Fruit fly (Drosophila melanogaster) whole organism, embryonic: ENCODE data around the gene ara.

ENCODE experiments used
- B-H2 ChIP-seq: fragments of 200-800 bp; sonication (Bioruptor generic); optimal IDR thresholded peaks from 2 replicates; lab custom pipeline; 2018; ENCODE audit warnings: missing biosample characterization, mild to moderate bottlenecking, missing genetic modification characterization
- CG10267 ChIP-seq: fragments of 200-800 bp; sonication (Bioruptor generic); optimal IDR thresholded peaks from 2 replicates; lab custom pipeline; 2018; ENCODE audit warnings: missing biosample characterization, mild to moderate bottlenecking, missing genetic modification characterization, moderate library complexity
- CG11085 ChIP-seq: fragments of 200-800 bp; sonication (Bioruptor generic); IDR thresholded peaks from 2 replicates; pipeline ENCODE4 v1.3.6; 2022; ENCODE audit warnings: missing biosample characterization, missing genetic modification characterization
- CG12219 ChIP-seq: fragments of 200-800 bp; sonication (Bioruptor generic); optimal IDR thresholded peaks from 3 replicates; lab custom pipeline; 2018; ENCODE audit warnings: missing biosample characterization, mild to moderate bottlenecking, missing genetic modification characterization
- CG1233 ChIP-seq: fragments of 200-800 bp; sonication (Bioruptor generic); optimal IDR thresholded peaks from 4 replicates; lab custom pipeline; 2018; ENCODE audit warnings: missing biosample characterization, mild to moderate bottlenecking, missing genetic modification characterization
- CG13123 ChIP-seq: fragments of 200-800 bp; sonication (Bioruptor generic); optimal IDR thresholded peaks from 2 replicates; lab custom pipeline; 2016; ENCODE audit warnings: missing biosample characterization, missing genetic modification characterization
- CG14441 ChIP-seq: fragments of 200-800 bp; sonication (Bioruptor generic); IDR thresholded peaks from 2 replicates; pipeline ENCODE4 v1.3.6; 2022; ENCODE audit warnings: missing biosample characterization, missing genetic modification characterization
- CG17802 ChIP-seq: fragments of 200-800 bp; sonication (Bioruptor generic); optimal IDR thresholded peaks from 2 replicates; lab custom pipeline; 2018; ENCODE audit warnings: missing biosample characterization, mild to moderate bottlenecking, missing genetic modification characterization, moderate library complexity
- CG30431 ChIP-seq: fragments of 200-800 bp; sonication (Bioruptor generic); optimal IDR thresholded peaks from 2 replicates; lab custom pipeline; 2017; ENCODE audit warnings: missing biosample characterization, missing genetic modification characterization
- CG31224 ChIP-seq: fragments of 200-800 bp; sonication (Bioruptor generic); IDR thresholded peaks from 2 replicates; pipeline ENCODE4 v1.3.6; 2022; ENCODE audit warnings: missing biosample characterization, missing genetic modification characterization
- CG31388 ChIP-seq: fragments of 200-800 bp; sonication (Bioruptor generic); optimal IDR thresholded peaks from 2 replicates; lab custom pipeline; 2016; ENCODE audit warnings: missing biosample characterization, missing genetic modification characterization
- CG34422 ChIP-seq: fragments of 200-800 bp; sonication (Bioruptor generic); IDR thresholded peaks from 3 replicates; pipeline ENCODE4 v1.3.6; 2022; ENCODE audit warnings: missing biosample characterization, missing genetic modification characterization
- CG5180 ChIP-seq: fragments of 200-800 bp; sonication (Bioruptor generic); optimal IDR thresholded peaks from 3 replicates; lab custom pipeline; 2017; ENCODE audit warnings: missing biosample characterization, missing genetic modification characterization, mild to moderate bottlenecking, moderate library complexity, missing genetic modification reagents
- CG7372 ChIP-seq: fragments of 200-800 bp; sonication (Bioruptor generic); IDR thresholded peaks from 2 replicates; pipeline ENCODE4 v1.3.6; 2022; ENCODE audit warnings: missing biosample characterization, missing genetic modification characterization
- CG8765 ChIP-seq: fragments of 200-800 bp; sonication (Bioruptor generic); IDR thresholded peaks from 2 replicates; pipeline ENCODE4 v1.3.6; 2022; ENCODE audit warnings: missing biosample characterization, missing genetic modification characterization
- CG9876 ChIP-seq: fragments of 200-800 bp; sonication (Bioruptor generic); optimal IDR thresholded peaks from 2 replicates; lab custom pipeline; 2016; ENCODE audit warnings: missing biosample characterization, missing genetic modification characterization
- CkIIα-i1 ChIP-seq: fragments of 200-800 bp; sonication (Bioruptor generic); IDR thresholded peaks from 2 replicates; pipeline ENCODE4 v1.3.6; 2022; ENCODE audit warnings: missing biosample characterization, missing genetic modification characterization
- D19A ChIP-seq: fragments of 200-800 bp; optimal IDR thresholded peaks from 3 replicates; lab custom pipeline; 2019; ENCODE audit warnings: missing biosample characterization, mild to moderate bottlenecking, missing genetic modification characterization, moderate library complexity
- Dll ChIP-seq: fragments of 200-800 bp; sonication (Bioruptor generic); IDR thresholded peaks from 4 replicates; pipeline ENCODE4 v1.3.6; 2022; ENCODE audit warnings: missing biosample characterization, missing genetic modification characterization; ENCODE audit not compliant: partially characterized antibody
- ERR ChIP-seq: fragments of 200-800 bp; sonication (Bioruptor generic); optimal IDR thresholded peaks from 2 replicates; lab custom pipeline; 2016; ENCODE audit warnings: missing biosample characterization, missing genetic modification characterization
- HLH54F ChIP-seq: fragments of 200-800 bp; sonication (Bioruptor generic); optimal IDR thresholded peaks from 3 replicates; lab custom pipeline; 2016; ENCODE audit warnings: missing biosample characterization, missing genetic modification characterization
- Hmr ChIP-seq: fragments of 200-800 bp; sonication (Bioruptor generic); optimal IDR thresholded peaks from 3 replicates; lab custom pipeline; 2017; ENCODE audit warnings: mild to moderate bottlenecking, missing biosample characterization, missing genetic modification reagents, missing genetic modification characterization
- Hmx ChIP-seq: fragments of 200-800 bp; sonication (Bioruptor generic); optimal IDR thresholded peaks from 2 replicates; lab custom pipeline; 2016; ENCODE audit warnings: missing biosample characterization, missing genetic modification characterization
- MTF-1 ChIP-seq: fragments of 200-800 bp; sonication (Bioruptor generic); optimal IDR thresholded peaks from 2 replicates; lab custom pipeline; 2018; ENCODE audit warnings: missing biosample characterization, mild to moderate bottlenecking, missing genetic modification characterization, borderline replicate concordance
- Nf-YB ChIP-seq: fragments of 200-800 bp; sonication (Bioruptor generic); optimal IDR thresholded peaks from 3 replicates; lab custom pipeline; 2019; ENCODE audit warnings: missing biosample characterization, mild to moderate bottlenecking, missing genetic modification characterization, moderate library complexity
- Taf1 ChIP-seq: fragments of 200-800 bp; sonication (Bioruptor generic); IDR thresholded peaks from 2 replicates; pipeline ENCODE4 v1.3.6; 2022; ENCODE audit warnings: missing biosample characterization, missing genetic modification characterization
- Tbp ChIP-seq: fragments of >200 bp; optimal IDR thresholded peaks from 2 replicates; lab custom pipeline; 2018; ENCODE audit warnings: missing biosample characterization, missing genetic modification characterization
- Trl ChIP-seq, 3 experiments: fragments of >200 bp in 2 of 3; fragments of 200-800 bp in 1 of 3; sonication (Bioruptor generic) in 1 of 3; optimal IDR thresholded peaks; 2 replicates in 1 of 3; 3 replicates in 2 of 3; lab custom pipeline; 2016 to 2017; ENCODE audit warnings: missing biosample characterization in 1 of 3, missing genetic modification characterization in 1 of 3
- Vsx1 ChIP-seq: fragments of 200-800 bp; sonication (Bioruptor generic); optimal IDR thresholded peaks from 2 replicates; lab custom pipeline; 2017; ENCODE audit warnings: missing biosample characterization, mild to moderate bottlenecking, missing genetic modification characterization, missing genetic modification reagents
- aop ChIP-seq: fragments of 200-800 bp; sonication (Bioruptor generic); IDR thresholded peaks from 2 replicates; pipeline ENCODE4 v1.3.6; 2022; ENCODE audit warnings: missing biosample characterization, missing genetic modification characterization
- ap ChIP-seq: fragments of 200-800 bp; sonication (Bioruptor generic); IDR thresholded peaks from 2 replicates; pipeline ENCODE4 v1.3.6; 2022; ENCODE audit warnings: missing biosample characterization, missing genetic modification characterization
- ase ChIP-seq: fragments of 200-800 bp; sonication (Bioruptor generic); IDR thresholded peaks from 3 replicates; pipeline ENCODE4 v1.3.6; 2022; ENCODE audit warnings: missing biosample characterization, missing genetic modification characterization
- bab2 ChIP-seq: fragments of 200-800 bp; sonication (Bioruptor generic); optimal IDR thresholded peaks from 2 replicates; lab custom pipeline; 2016; ENCODE audit warnings: missing biosample characterization, missing genetic modification characterization
- bsh ChIP-seq, 2 experiments: fragments of 200-800 bp; sonication (Bioruptor generic); optimal IDR thresholded peaks; 2 replicates each; lab custom pipeline; 2017 to 2018; ENCODE audit warnings: mild to moderate bottlenecking in 2 of 2, missing biosample characterization in 2 of 2, missing genetic modification characterization in 2 of 2, moderate library complexity in 1 of 2
- cato ChIP-seq: fragments of 200-800 bp; sonication (Bioruptor generic); optimal IDR thresholded peaks from 2 replicates; lab custom pipeline; 2016; ENCODE audit warnings: missing biosample characterization, missing genetic modification characterization, borderline replicate concordance
- cwo ChIP-seq: fragments of 200-800 bp; sonication (Bioruptor generic); optimal IDR thresholded peaks from 3 replicates; lab custom pipeline; 2017; ENCODE audit warnings: missing biosample characterization, missing genetic modification characterization, mild to moderate bottlenecking, moderate library complexity, missing genetic modification reagents
- da ChIP-seq: fragments of 200-800 bp; sonication (Bioruptor generic); optimal IDR thresholded peaks from 2 replicates; lab custom pipeline; 2016; ENCODE audit warnings: missing biosample characterization, missing genetic modification characterization
- danr ChIP-seq: fragments of 200-800 bp; sonication (Bioruptor generic); IDR thresholded peaks from 2 replicates; pipeline ENCODE4 v1.3.6; 2022; ENCODE audit warnings: missing biosample characterization, missing genetic modification characterization
- dm ChIP-seq: fragments of 200-800 bp; sonication (Bioruptor generic); optimal IDR thresholded peaks from 3 replicates; lab custom pipeline; 2016; ENCODE audit warnings: missing biosample characterization, missing genetic modification characterization
- eve ChIP-seq, 2 experiments: fragments of >200 bp; optimal IDR thresholded peaks; 2 replicates each; lab custom pipeline; 2017; ENCODE audit warnings: missing biosample characterization in 2 of 2, missing genetic modification characterization in 2 of 2
- gcm2 ChIP-seq: fragments of 200-800 bp; sonication (Bioruptor generic); optimal IDR thresholded peaks from 2 replicates; lab custom pipeline; 2016; ENCODE audit warnings: missing biosample characterization, missing genetic modification characterization
- gem ChIP-seq: fragments of 200-800 bp; sonication (Bioruptor generic); optimal IDR thresholded peaks from 2 replicates; lab custom pipeline; 2019; ENCODE audit warnings: missing biosample characterization, mild to moderate bottlenecking, missing genetic modification characterization, moderate library complexity
- gsb ChIP-seq: fragments of 200-800 bp; sonication (Bioruptor generic); IDR thresholded peaks from 2 replicates; pipeline ENCODE4 v1.3.6; 2022; ENCODE audit warnings: missing biosample characterization, missing genetic modification characterization
- lab ChIP-seq: fragments of 200-800 bp; sonication (Bioruptor generic); optimal IDR thresholded peaks from 3 replicates; lab custom pipeline; 2017; ENCODE audit warnings: missing biosample characterization, missing genetic modification characterization, mild to moderate bottlenecking, moderate library complexity, missing genetic modification reagents
- psq ChIP-seq: fragments of 200-800 bp; sonication (Bioruptor generic); optimal IDR thresholded peaks from 2 replicates; lab custom pipeline; 2017; ENCODE audit warnings: missing biosample characterization, missing genetic modification characterization
- ranshi ChIP-seq: fragments of 200-800 bp; sonication (Bioruptor generic); IDR thresholded peaks from 2 replicates; pipeline ENCODE4 v1.3.6; 2022; ENCODE audit warnings: missing biosample characterization, missing genetic modification characterization
- shn ChIP-seq: fragments of 200-800 bp; sonication (Bioruptor generic); optimal IDR thresholded peaks from 3 replicates; lab custom pipeline; 2016; ENCODE audit warnings: missing biosample characterization, missing genetic modification characterization
- sna ChIP-seq: fragments of 200-800 bp; sonication (Bioruptor generic); IDR thresholded peaks from 2 replicates; pipeline ENCODE4 v1.3.6; 2022; ENCODE audit warnings: missing biosample characterization, missing genetic modification characterization; ENCODE audit not compliant: partially characterized antibody
- sug ChIP-seq: fragments of 200-800 bp; optimal IDR thresholded peaks from 2 replicates; lab custom pipeline; 2019; ENCODE audit warnings: missing biosample characterization, mild to moderate bottlenecking, missing genetic modification characterization, moderate library complexity
- twi ChIP-seq: fragments of 200-800 bp; optimal IDR thresholded peaks from 2 replicates; lab custom pipeline; 2019; ENCODE audit warnings: missing biosample characterization, mild to moderate bottlenecking, missing genetic modification characterization, moderate library complexity
- wor ChIP-seq: fragments of 200-800 bp; sonication (Bioruptor generic); IDR thresholded peaks from 2 replicates; pipeline ENCODE4 v1.3.6; 2022; ENCODE audit warnings: missing biosample characterization, missing genetic modification characterization

Gene ara

dm6 chr3L:12618824-12619370 is 38.4 kb downstream of the ara start (continued):
- TF ChIP-seq twi (tag; lab: Kevin White, UChicago) (no peak), Hmx (GFP tag; lab: Kevin White, UChicago) (no peak), CG34422 (0 out of 3 replicates have a peak, but pooled peaks have one; percentile 50), ap (GFP tag; lab: Robert Waterston, UW) (no peak), psq (GFP tag; lab: Kevin White, UChicago) (no peak), Dll (GFP tag; lab: Robert Waterston, UW) (no peak), D19A (peak; percentile 28), CkIIα-i1 (no peak), MTF-1 (GFP tag; lab: Kevin White, UChicago) (no peak), CG13123 (no peak), sug (tag; lab: Kevin White, UChicago) (no peak), cwo (GFP tag; lab: Kevin White, UChicago) (no peak), sna (no peak), B-H2 (GFP tag; lab: Kevin White, UChicago) (no peak), lab (GFP tag; lab: Kevin White, UChicago) (peak; percentile 41), CG1233 (no peak), danr (no peak), CG30431 (GFP tag; lab: Kevin White, UChicago) (no peak), da (no peak), dm (GFP tag; lab: Kevin White, UChicago) (no peak), CG10267 (tag; lab: Kevin White, UChicago) (peak; percentile 3), bab2 (GFP tag; lab: Kevin White, UChicago) (peak; percentile 5), Hmr (GFP tag; lab: Kevin White, UChicago) (no peak), shn (GFP tag; lab: Kevin White, UChicago) (no peak), CG7372 (GFP tag; lab: Robert Waterston, UW) (no peak), CG14441 (no peak; the same call in 1 of the 2 replicates), bsh (GFP tag; optimal IDR thresholded peaks at IDR 0.05; lab: Kevin White, UChicago) (peak in 1 of 2 experiments; percentile 62), wor (GFP tag; lab: Robert Waterston, UW) (no peak), aop (GFP tag; lab: Robert Waterston, UW) (no peak), CG9876 (GFP tag; lab: Kevin White, UChicago) (no peak), ranshi (GFP tag; lab: Robert Waterston, UW) (peak; percentile 37; the same call in 1 of the 2 replicates), CG11085 (no peak), cato (GFP tag; lab: Kevin White, UChicago) (no peak), CG31224 (GFP tag; lab: Robert Waterston, UW) (no peak), Tbp (no peak), CG12219 (GFP tag; lab: Kevin White, UChicago) (no peak), ERR (GFP tag; lab: Kevin White, UChicago) (no peak), Trl (optimal IDR thresholded peaks at IDR 0.05; lab: Kevin White, UChicago) (no peak), Trl (GFP tag; optimal IDR thresholded peaks at IDR 0.05; lab: Kevin White, UChicago) (no peak), HLH54F (GFP tag; lab: Kevin White, UChicago) (no peak), CG17802 (tag; lab: Kevin White, UChicago) (no peak), gem (tag; lab: Kevin White, UChicago) (peak; percentile 46), ase (no peak), CG5180 (GFP tag; lab: Kevin White, UChicago) (no peak), gcm2 (no peak), CG31388 (GFP tag; lab: Kevin White, UChicago) (no peak), CG8765 (GFP tag; lab: Robert Waterston, UW) (no peak), eve (GFP tag; optimal IDR thresholded peaks at IDR 0.05; lab: Kevin White, UChicago) (no peak), gsb (GFP tag; lab: Robert Waterston, UW) (no peak), Nf-YB (no peak), Taf1 (GFP tag; lab: Robert Waterston, UW) (no peak), Vsx1 (GFP tag; lab: Kevin White, UChicago) (no peak)
